Fruit fly (Drosophila melanogaster): ENCODE data around the gene CG42659.

Gene CG42659

dm6 chr2L:18007060-18007459 is at the start of gene CG42659:
Gene CG42659 (plus strand): TSS chr2L:18007360.
- no peak for TF ChIP-seq CG10348 (GFP tag; IDR thresholded peaks at IDR 0.05)
- no peak for TF ChIP-seq Ets98B (GFP tag; IDR thresholded peaks at IDR 0.05)
- no peak for TF ChIP-seq CG17806 (tag; optimal IDR thresholded peaks at IDR 0.05)
- TF ChIP-seq Pif1A (GFP tag; optimal IDR thresholded peaks at IDR 0.05) = no peak
- no peak for TF ChIP-seq gl (tag; optimal IDR thresholded peaks at IDR 0.05)
- no peak for TF ChIP-seq D1 (tag; optimal IDR thresholded peaks at IDR 0.05)
- no peak for TF ChIP-seq CG14655 (GFP tag; optimal IDR thresholded peaks at IDR 0.05)
- no peak for TF ChIP-seq Snoo (tag; optimal IDR thresholded peaks at IDR 0.05)
- TF ChIP-seq fd96Ca (GFP tag; IDR thresholded peaks at IDR 0.05) = no peak
- no peak for TF ChIP-seq CG13204 (GFP tag; optimal IDR thresholded peaks at IDR 0.05)
- no peak for TF ChIP-seq EcR (GFP tag; optimal IDR thresholded peaks at IDR 0.05)
- no peak for TF ChIP-seq CG34367 (tag; optimal IDR thresholded peaks at IDR 0.05)

dm6 chr2L:17958306-17958705 is 48.9 kb upstream of the CG42659 start:
- no peak for TF ChIP-seq Pif1B (GFP tag; optimal IDR thresholded peaks at IDR 0.05)
- no peak for TF ChIP-seq Snoo (tag; optimal IDR thresholded peaks at IDR 0.05)
- no peak for TF ChIP-seq CG12605 (GFP tag; IDR thresholded peaks at IDR 0.05)
- no peak for TF ChIP-seq CG32121 (GFP tag; IDR thresholded peaks at IDR 0.05)
- no peak for TF ChIP-seq EcR (GFP tag; optimal IDR thresholded peaks at IDR 0.05)
- no peak for TF ChIP-seq D1 (tag; optimal IDR thresholded peaks at IDR 0.05)
- TF ChIP-seq CG13204 (GFP tag; optimal IDR thresholded peaks at IDR 0.05) = no peak
- TF ChIP-seq gl (tag; optimal IDR thresholded peaks at IDR 0.05) = no peak
- no peak for TF ChIP-seq CG4496 (GFP tag; IDR thresholded peaks at IDR 0.05)
- no peak for TF ChIP-seq CG34367 (tag; optimal IDR thresholded peaks at IDR 0.05)
- no peak for TF ChIP-seq Pif1A (GFP tag; optimal IDR thresholded peaks at IDR 0.05)
- no peak for TF ChIP-seq CG15710 (tag; optimal IDR thresholded peaks at IDR 0.05)
- TF ChIP-seq rn (GFP tag; IDR thresholded peaks at IDR 0.05) = no peak
- TF ChIP-seq CG10348 (GFP tag; IDR thresholded peaks at IDR 0.05) = no peak
- TF ChIP-seq CG8159 (tag; optimal IDR thresholded peaks at IDR 0.05) = no peak
- no peak for TF ChIP-seq CG14655 (GFP tag; optimal IDR thresholded peaks at IDR 0.05)
- no peak for TF ChIP-seq fd96Ca (GFP tag; IDR thresholded peaks at IDR 0.05)
- no peak for TF ChIP-seq CG17806 (tag; optimal IDR thresholded peaks at IDR 0.05)
- no peak for TF ChIP-seq CG9948 (tag; optimal IDR thresholded peaks at IDR 0.05)
- no peak for TF ChIP-seq Ets98B (GFP tag; IDR thresholded peaks at IDR 0.05)

dm6 chr2L:17960214-17960613 is 46.9 kb upstream of the CG42659 start:
- TF ChIP-seq CG12605 (GFP tag; IDR thresholded peaks at IDR 0.05) (no peak), CG34367 (tag; optimal IDR thresholded peaks at IDR 0.05) (no peak), rn (GFP tag; IDR thresholded peaks at IDR 0.05) (no peak)

dm6 chr2L:17963071-17963567 is 44.0 kb upstream of the CG42659 start, which contains the start of gene CG5674:
Gene CG5674 (plus strand): TSS chr2L:17963379.
- TF ChIP-seq fd96Ca (GFP tag; IDR thresholded peaks at IDR 0.05) = 0 out of 3 replicates have a peak, but pooled peaks have one; percentile 33
- TF ChIP-seq CG12605 (GFP tag; IDR thresholded peaks at IDR 0.05) = peak; percentile 45; the same call in 1 of the 2 replicates
- TF ChIP-seq CG14655 (GFP tag; optimal IDR thresholded peaks at IDR 0.05) = no peak
- peak; percentile 70 for TF ChIP-seq CG4496 (GFP tag; IDR thresholded peaks at IDR 0.05)
- 0 out of 2 replicates have a peak, but pooled peaks have one; percentile 16 for TF ChIP-seq rn (GFP tag; IDR thresholded peaks at IDR 0.05)
- TF ChIP-seq CG8159 (tag; optimal IDR thresholded peaks at IDR 0.05) = peak; percentile 3
- no peak for TF ChIP-seq CG13204 (GFP tag; optimal IDR thresholded peaks at IDR 0.05)
- no peak for TF ChIP-seq CG17806 (tag; optimal IDR thresholded peaks at IDR 0.05)
- peak; percentile 32; the same call in 1 of the 2 replicates for TF ChIP-seq Ets98B (GFP tag; IDR thresholded peaks at IDR 0.05)

- TF ChIP-seq CG17806 (tag; optimal IDR thresholded peaks at IDR 0.05) (no peak), CG10348 (GFP tag; IDR thresholded peaks at IDR 0.05) (no peak), gl (tag; optimal IDR thresholded peaks at IDR 0.05) (no peak), CG8159 (tag; optimal IDR thresholded peaks at IDR 0.05) (no peak), CG13204 (GFP tag; optimal IDR thresholded peaks at IDR 0.05) (no peak), Pif1A (GFP tag; optimal IDR thresholded peaks at IDR 0.05) (no peak), CG34367 (tag; optimal IDR thresholded peaks at IDR 0.05) (no peak), CG12605 (GFP tag; IDR thresholded peaks at IDR 0.05) (no peak), Pif1B (GFP tag; optimal IDR thresholded peaks at IDR 0.05) (no peak)
These were observed 43.5 kb upstream of the CG42659 start for dm6 chr2L:17963710-17964109.

- no peak for TF ChIP-seq CG8159 (tag; optimal IDR thresholded peaks at IDR 0.05)
- no peak for TF ChIP-seq Pif1A (GFP tag; optimal IDR thresholded peaks at IDR 0.05)
- TF ChIP-seq CG15710 (tag; optimal IDR thresholded peaks at IDR 0.05) = no peak
- no peak for TF ChIP-seq CG17806 (tag; optimal IDR thresholded peaks at IDR 0.05)
- no peak for TF ChIP-seq Ets98B (GFP tag; IDR thresholded peaks at IDR 0.05)
- no peak for TF ChIP-seq EcR (GFP tag; optimal IDR thresholded peaks at IDR 0.05)
- TF ChIP-seq CG9948 (tag; optimal IDR thresholded peaks at IDR 0.05) = no peak
These were observed 34.2 kb upstream of the CG42659 start for dm6 chr2L:17972999-17973398.

dm6 chr2L:17982372-17982771 is 24.8 kb upstream of the CG42659 start, which contains the start of gene btv:
Gene btv (minus strand): TSS chr2L:17982472.
- TF ChIP-seq Pif1A (GFP tag; optimal IDR thresholded peaks at IDR 0.05) (no peak), CG9948 (tag; optimal IDR thresholded peaks at IDR 0.05) (no peak), CG14655 (GFP tag; optimal IDR thresholded peaks at IDR 0.05) (no peak), CG8159 (tag; optimal IDR thresholded peaks at IDR 0.05) (no peak), CG34367 (tag; optimal IDR thresholded peaks at IDR 0.05) (no peak), CG8301 (tag; optimal IDR thresholded peaks at IDR 0.05) (no peak), EcR (GFP tag; optimal IDR thresholded peaks at IDR 0.05) (no peak), rn (GFP tag; IDR thresholded peaks at IDR 0.05) (no peak), Snoo (tag; optimal IDR thresholded peaks at IDR 0.05) (no peak), CG32121 (GFP tag; IDR thresholded peaks at IDR 0.05) (no peak), gl (tag; optimal IDR thresholded peaks at IDR 0.05) (no peak), Pif1B (GFP tag; optimal IDR thresholded peaks at IDR 0.05) (no peak), Ets98B (GFP tag; IDR thresholded peaks at IDR 0.05) (no peak), CG13204 (GFP tag; optimal IDR thresholded peaks at IDR 0.05) (no peak), fd96Ca (GFP tag; IDR thresholded peaks at IDR 0.05) (no peak), CG4496 (GFP tag; IDR thresholded peaks at IDR 0.05) (no peak), D1 (tag; optimal IDR thresholded peaks at IDR 0.05) (no peak)

All from whole organism, pupa.